Worm (Caenorhabditis elegans) whole organism, L4/young adult: ENCODE measurements around the gene B0273.115.

ENCODE experiments used
- dao-5 ChIP-seq: sonication (generic microtip); optimal IDR thresholded peaks from 2 replicates; lab custom pipeline; 2016; ENCODE audit warnings: missing genotype, missing genetic modification characterization, moderate library complexity, missing compliant biosample characterization
- him-1 ChIP-seq: sonication (generic microtip); optimal IDR thresholded peaks from 2 replicates; lab custom pipeline; 2016; ENCODE audit warnings: missing genotype, missing genetic modification reagents, missing genetic modification characterization, missing compliant biosample characterization

ce11 chrIV:5507754-5508153 is 16.8 kb upstream of the B0273.115 start:
- TF ChIP-seq dao-5 (no peak), him-1 (tag; lab: Kevin White, UChicago) (no peak)
